Fruit fly (Drosophila melanogaster) whole organism, prepupa: ENCODE data around the gene Gr28a.

Experiments used
- Blimp-1 ChIP-seq: fragments of 200-800 bp; sonication (Bioruptor generic); optimal IDR thresholded peaks from 3 replicates; lab custom pipeline; 2017; ENCODE audit warnings: missing biosample characterization, missing genetic modification characterization, mild to moderate bottlenecking, moderate library complexity, missing genetic modification reagents
- CG10669 ChIP-seq: fragments of 200-800 bp; sonication (Bioruptor generic); optimal IDR thresholded peaks from 3 replicates; lab custom pipeline; 2018; ENCODE audit warnings: missing biosample characterization, mild to moderate bottlenecking, missing genetic modification characterization, moderate library complexity
- CG11294 ChIP-seq: fragments of 200-800 bp; sonication (Bioruptor generic); IDR thresholded peaks from 2 replicates; pipeline ENCODE4 v1.3.6; 2022; ENCODE audit warnings: missing biosample characterization, missing genetic modification characterization
- CG11762 ChIP-seq: fragments of 200-800 bp; sonication (Bioruptor generic); optimal IDR thresholded peaks from 3 replicates; lab custom pipeline; 2016; ENCODE audit warnings: missing biosample characterization, missing genetic modification characterization; ENCODE audit not compliant: insufficient read depth
- CG15336 ChIP-seq: fragments of 200-800 bp; sonication (Bioruptor generic); IDR thresholded peaks from 2 replicates; pipeline ENCODE4 v1.3.6; 2022; ENCODE audit warnings: missing biosample characterization, missing genetic modification characterization
- CG1621 ChIP-seq: fragments of 200-800 bp; sonication (Bioruptor generic); optimal IDR thresholded peaks from 3 replicates; lab custom pipeline; 2018; ENCODE audit warnings: missing biosample characterization, mild to moderate bottlenecking, missing genetic modification characterization
- CG16779 ChIP-seq: fragments of 200-800 bp; sonication (Bioruptor generic); optimal IDR thresholded peaks from 3 replicates; lab custom pipeline; 2017; ENCODE audit warnings: missing biosample characterization, mild to moderate bottlenecking, missing genetic modification characterization
- CG3032 ChIP-seq: fragments of 200-800 bp; optimal IDR thresholded peaks from 2 replicates; lab custom pipeline; 2019; ENCODE audit warnings: missing biosample characterization, mild to moderate bottlenecking, missing genetic modification characterization, moderate library complexity
- CG34406 ChIP-seq: fragments of 200-800 bp; sonication (Bioruptor generic); optimal IDR thresholded peaks from 3 replicates; lab custom pipeline; 2016; ENCODE audit warnings: missing biosample characterization, missing genetic modification characterization
- CG4318 ChIP-seq: fragments of 200-800 bp; sonication (Bioruptor generic); optimal IDR thresholded peaks from 3 replicates; lab custom pipeline; 2017; ENCODE audit warnings: missing biosample characterization, mild to moderate bottlenecking, missing genetic modification characterization
- CG6163 ChIP-seq: fragments of 200-800 bp; sonication (Bioruptor generic); IDR thresholded peaks from 3 replicates; pipeline ENCODE4 v1.3.6; 2022; ENCODE audit warnings: missing biosample characterization, missing genetic modification characterization
- CG6276 ChIP-seq: fragments of 200-800 bp; sonication (Bioruptor generic); optimal IDR thresholded peaks from 2 replicates; lab custom pipeline; 2017; ENCODE audit warnings: missing biosample characterization, mild to moderate bottlenecking, missing genetic modification characterization
- CG6792 ChIP-seq: fragments of 200-800 bp; sonication (Bioruptor generic); optimal IDR thresholded peaks from 3 replicates; lab custom pipeline; 2016; ENCODE audit warnings: missing biosample characterization, missing genetic modification characterization
- CG6854 ChIP-seq: fragments of 200-800 bp; sonication (Bioruptor generic); optimal IDR thresholded peaks from 2 replicates; lab custom pipeline; 2017; ENCODE audit warnings: missing biosample characterization, mild to moderate bottlenecking, missing genetic modification characterization
- CG7368 ChIP-seq: fragments of 200-800 bp; sonication (Bioruptor generic); optimal IDR thresholded peaks from 3 replicates; lab custom pipeline; 2016; ENCODE audit warnings: missing biosample characterization, missing genetic modification characterization
- CG8119 ChIP-seq: fragments of 200-800 bp; sonication (Bioruptor generic); IDR thresholded peaks from 3 replicates; pipeline ENCODE4 v1.3.6; 2022; ENCODE audit warnings: missing biosample characterization, missing genetic modification characterization
- CG8319 ChIP-seq: fragments of 200-800 bp; sonication (Bioruptor generic); optimal IDR thresholded peaks from 3 replicates; lab custom pipeline; 2016; ENCODE audit warnings: missing biosample characterization, missing genetic modification characterization
- CG8632 ChIP-seq: fragments of 200-800 bp; sonication (Bioruptor generic); optimal IDR thresholded peaks from 3 replicates; lab custom pipeline; 2016; ENCODE audit warnings: missing biosample characterization, missing genetic modification characterization
- Eip93F ChIP-seq: fragments of 200-800 bp; sonication (Bioruptor generic); optimal IDR thresholded peaks from 2 replicates; lab custom pipeline; 2016; ENCODE audit warnings: missing biosample characterization, mild to moderate bottlenecking, missing genetic modification characterization
- Ets21C ChIP-seq: fragments of 200-800 bp; sonication (Bioruptor generic); optimal IDR thresholded peaks from 3 replicates; lab custom pipeline; 2016; ENCODE audit warnings: missing biosample characterization, missing genetic modification characterization
- Ets96B ChIP-seq: fragments of 200-800 bp; optimal IDR thresholded peaks from 2 replicates; lab custom pipeline; 2019; ENCODE audit warnings: missing biosample characterization, mild to moderate bottlenecking, missing genetic modification characterization, moderate library complexity
- Hr39 ChIP-seq: fragments of 200-800 bp; sonication (Bioruptor generic); optimal IDR thresholded peaks from 2 replicates; lab custom pipeline; 2016; ENCODE audit warnings: missing biosample characterization, missing genetic modification characterization
- Hr4 ChIP-seq: fragments of 200-800 bp; sonication (Bioruptor generic); optimal IDR thresholded peaks from 3 replicates; lab custom pipeline; 2016; ENCODE audit warnings: missing biosample characterization, missing genetic modification characterization
- Met ChIP-seq: fragments of 200-800 bp; sonication (Bioruptor generic); optimal IDR thresholded peaks from 3 replicates; lab custom pipeline; 2016; ENCODE audit warnings: missing biosample characterization, missing genetic modification characterization
- Smox ChIP-seq: fragments of 200-800 bp; sonication (Bioruptor generic); optimal IDR thresholded peaks from 3 replicates; lab custom pipeline; 2016; ENCODE audit warnings: missing biosample characterization, missing genetic modification characterization
- Sox14 ChIP-seq: fragments of 200-800 bp; sonication (Bioruptor generic); optimal IDR thresholded peaks from 3 replicates; lab custom pipeline; 2016; ENCODE audit warnings: missing biosample characterization, missing genetic modification characterization
- Sox15 ChIP-seq: fragments of 200-800 bp; sonication (Bioruptor generic); optimal IDR thresholded peaks from 3 replicates; lab custom pipeline; 2016; ENCODE audit warnings: missing biosample characterization, missing genetic modification characterization
- achi ChIP-seq: fragments of 200-800 bp; sonication (Bioruptor generic); optimal IDR thresholded peaks from 3 replicates; lab custom pipeline; 2016; ENCODE audit warnings: missing biosample characterization, missing genetic modification characterization
- acj6 ChIP-seq: fragments of 200-800 bp; sonication (Bioruptor generic); optimal IDR thresholded peaks from 3 replicates; lab custom pipeline; 2016; ENCODE audit warnings: missing biosample characterization, missing genetic modification characterization
- eg ChIP-seq: fragments of 200-800 bp; sonication (Bioruptor generic); IDR thresholded peaks from 3 replicates; pipeline ENCODE4 v1.3.6; 2022; ENCODE audit warnings: missing biosample characterization, missing genetic modification characterization
- esn ChIP-seq: fragments of 200-800 bp; sonication (Bioruptor generic); optimal IDR thresholded peaks from 2 replicates; lab custom pipeline; 2016; ENCODE audit warnings: missing biosample characterization, mild to moderate bottlenecking, missing genetic modification characterization, moderate library complexity
- fd59A ChIP-seq: fragments of 200-800 bp; sonication (Bioruptor generic); optimal IDR thresholded peaks from 2 replicates; lab custom pipeline; 2017; ENCODE audit warnings: missing biosample characterization, mild to moderate bottlenecking, missing genetic modification characterization, missing genetic modification reagents
- fkh ChIP-seq: fragments of 200-800 bp; sonication (Bioruptor generic); optimal IDR thresholded peaks from 3 replicates; lab custom pipeline; 2017; ENCODE audit warnings: missing biosample characterization, mild to moderate bottlenecking, missing genetic modification characterization, moderate library complexity
- lz ChIP-seq: fragments of 200-800 bp; sonication (Bioruptor generic); optimal IDR thresholded peaks from 3 replicates; lab custom pipeline; 2016; ENCODE audit warnings: missing biosample characterization, missing genetic modification characterization
- salr ChIP-seq, 2 experiments: fragments of 200-800 bp; sonication (Bioruptor generic); optimal IDR thresholded peaks; 3 replicates each; lab custom pipeline; 2016 to 2018; ENCODE audit warnings: missing biosample characterization in 2 of 2, missing genetic modification characterization in 2 of 2, mild to moderate bottlenecking in 1 of 2
- spab ChIP-seq: fragments of 200-800 bp; sonication (Bioruptor generic); optimal IDR thresholded peaks from 2 replicates; lab custom pipeline; 2017; ENCODE audit warnings: missing biosample characterization, mild to moderate bottlenecking, missing genetic modification characterization, missing genetic modification reagents
- ss ChIP-seq, 2 experiments: fragments of 200-800 bp; sonication (Bioruptor generic); optimal IDR thresholded peaks; 2 replicates in 1 of 2; 3 replicates in 1 of 2; lab custom pipeline; 2017 to 2018; ENCODE audit warnings: mild to moderate bottlenecking in 2 of 2, missing biosample characterization in 2 of 2, missing genetic modification characterization in 2 of 2, moderate library complexity in 1 of 2
- svp ChIP-seq: fragments of 200-800 bp; sonication (Bioruptor generic); peaks from one replicate; lab custom pipeline; 2016; ENCODE audit warnings: missing biosample characterization, missing genetic modification characterization
- topi ChIP-seq: fragments of 200-800 bp; sonication (Bioruptor generic); optimal IDR thresholded peaks from 3 replicates; lab custom pipeline; 2016; ENCODE audit warnings: missing biosample characterization, missing genetic modification characterization
- vri ChIP-seq: fragments of 200-800 bp; sonication (Bioruptor generic); optimal IDR thresholded peaks from 3 replicates; lab custom pipeline; 2016; ENCODE audit warnings: missing biosample characterization, mild to moderate bottlenecking, missing genetic modification characterization

The Gr28a gene

dm6 chr2L:7410609-7411008 is 43.4 kb downstream of the Gr28a start, which contains the start of gene CG15818:
TSS of gene CG15818 (plus strand) at chr2L:7410909.
- TF ChIP-seq fd59A (no peak), CG6276 (GFP tag; lab: Kevin White, UChicago) (no peak), CG4318 (GFP tag; lab: Kevin White, UChicago) (no peak), CG16779 (tag; lab: Kevin White, UChicago) (no peak), svp (GFP tag; lab: Kevin White, UChicago) (no peak), CG15336 (GFP tag; lab: Robert Waterston, UW) (no peak), ss (GFP tag; optimal IDR thresholded peaks at IDR 0.05; lab: Kevin White, UChicago) (no peak), vri (GFP tag; lab: Kevin White, UChicago) (no peak), CG8632 (no peak), Sox14 (no peak), Blimp-1 (GFP tag; lab: Kevin White, UChicago) (no peak), Met (GFP tag; lab: Kevin White, UChicago) (no peak), CG3032 (tag; lab: Kevin White, UChicago) (no peak), CG34406 (no peak), eg (GFP tag; lab: Robert Waterston, UW) (no peak), CG10669 (GFP tag; lab: Kevin White, UChicago) (no peak)

- TF ChIP-seq CG11294 (GFP tag; lab: Robert Waterston, UW) (no peak), Hr39 (no peak), CG8119 (GFP tag; lab: Robert Waterston, UW) (no peak), Hr4 (GFP tag; lab: Kevin White, UChicago) (no peak), Ets96B (tag; lab: Kevin White, UChicago) (no peak), fkh (GFP tag; lab: Kevin White, UChicago) (no peak), CG8319 (GFP tag; lab: Kevin White, UChicago) (no peak), salr (GFP tag; optimal IDR thresholded peaks at IDR 0.05; lab: Kevin White, UChicago) (no peak), CG6792 (GFP tag; lab: Kevin White, UChicago) (no peak), eg (GFP tag; lab: Robert Waterston, UW) (no peak)
Measured at dm6 chr2L:7409602-7410001, 44.4 kb downstream of the Gr28a start, which contains the start of gene CG5181. TSS of gene CG5181 (minus strand) at chr2L:7409809.

- TF ChIP-seq Ets21C (GFP tag; lab: Kevin White, UChicago) (no peak), CG7368 (no peak), Sox15 (GFP tag; lab: Kevin White, UChicago) (no peak), CG16779 (tag; lab: Kevin White, UChicago) (no peak), CG1621 (tag; lab: Kevin White, UChicago) (no peak), CG6276 (GFP tag; lab: Kevin White, UChicago) (no peak), achi (GFP tag; lab: Kevin White, UChicago) (no peak), fkh (GFP tag; lab: Kevin White, UChicago) (no peak), CG6792 (GFP tag; lab: Kevin White, UChicago) (no peak), acj6 (GFP tag; lab: Kevin White, UChicago) (no peak), Eip93F (GFP tag; lab: Kevin White, UChicago) (no peak), CG6163 (GFP tag; lab: Robert Waterston, UW) (no peak), CG11762 (GFP tag; lab: Kevin White, UChicago) (no peak)
Measured at dm6 chr2L:7409007-7409406, 45.0 kb downstream of the Gr28a start.

dm6 chr2L:7407638-7408037 is 46.4 kb downstream of the Gr28a start:
- TF ChIP-seq CG16779 (tag; lab: Kevin White, UChicago) (no peak), Hr39 (no peak), spab (no peak), topi (GFP tag; lab: Kevin White, UChicago) (no peak), svp (GFP tag; lab: Kevin White, UChicago) (no peak), fkh (GFP tag; lab: Kevin White, UChicago) (no peak), CG8119 (GFP tag; lab: Robert Waterston, UW) (no peak), Blimp-1 (GFP tag; lab: Kevin White, UChicago) (no peak), esn (GFP tag; lab: Kevin White, UChicago) (no peak), Ets96B (tag; lab: Kevin White, UChicago) (no peak), lz (GFP tag; lab: Kevin White, UChicago) (no peak), CG8632 (no peak), Smox (GFP tag; lab: Kevin White, UChicago) (no peak), fd59A (no peak), CG6854 (GFP tag; lab: Kevin White, UChicago) (no peak), CG10669 (GFP tag; lab: Kevin White, UChicago) (no peak), ss (GFP tag; optimal IDR thresholded peaks at IDR 0.05; lab: Kevin White, UChicago) (no peak)
